Worm (Caenorhabditis elegans) whole organism, mixed stage, embryonic: Measurements from ENCODE around the gene arl-1.
A peak's percentile ranks its signal among the peaks of the same experiment; 100 is the strongest.

Experiments
- blmp-1 ChIP-seq: fragments of 150-350 bp; optimal IDR thresholded peaks from 2 replicates; lab custom pipeline; 2014; ENCODE audit warnings: missing biosample characterization, missing genetic modification characterization
- ceh-83 ChIP-seq: fragments of 200-800 bp; sonication (Bioruptor generic); optimal IDR thresholded peaks from 2 replicates; lab custom pipeline; 2018; ENCODE audit warnings: mild to moderate bottlenecking, missing genetic modification characterization, missing compliant biosample characterization
- lin-13 ChIP-seq: fragments of 150-350 bp; optimal IDR thresholded peaks from 2 replicates; lab custom pipeline; 2014; ENCODE audit warnings: missing biosample characterization, missing genetic modification characterization
- mep-1 ChIP-seq: fragments of 150-350 bp; optimal IDR thresholded peaks from 2 replicates; lab custom pipeline; 2017; ENCODE audit warnings: missing biosample characterization, missing genetic modification reagents, missing genetic modification characterization, inconsistent platforms
- nhr-237 ChIP-seq: fragments of 150-350 bp; optimal IDR thresholded peaks from 2 replicates; lab custom pipeline; 2014; ENCODE audit warnings: missing biosample characterization, missing genetic modification characterization
- nhr-28 ChIP-seq: fragments of 150-350 bp; optimal IDR thresholded peaks from 2 replicates; lab custom pipeline; 2014; ENCODE audit warnings: missing biosample characterization, missing genetic modification characterization
- nhr-76 ChIP-seq: sonication (generic microtip); optimal IDR thresholded peaks from 2 replicates; lab custom pipeline; 2017; ENCODE audit warnings: missing biosample characterization, missing genetic modification characterization
- pha-4 ChIP-seq: fragments of 150-350 bp; optimal IDR thresholded peaks from 2 replicates; lab custom pipeline; 2018; ENCODE audit warnings: missing biosample characterization, missing genetic modification reagents, missing genetic modification characterization
- sem-2 ChIP-seq: fragments of 200-800 bp; sonication (Bioruptor generic); optimal IDR thresholded peaks from 2 replicates; lab custom pipeline; 2018; ENCODE audit warnings: mild to moderate bottlenecking, missing genetic modification characterization, missing compliant biosample characterization
- snpc-4 ChIP-seq: fragments of 150-350 bp; optimal IDR thresholded peaks from 2 replicates; lab custom pipeline; 2014; ENCODE audit warnings: missing biosample characterization, missing genetic modification characterization
- sptf-1 ChIP-seq: sonication (generic microtip); optimal IDR thresholded peaks from 2 replicates; lab custom pipeline; 2017; ENCODE audit warnings: mild to moderate bottlenecking, missing genetic modification characterization, moderate library complexity, missing compliant biosample characterization
- ztf-11 ChIP-seq: fragments of 150-350 bp; optimal IDR thresholded peaks from 2 replicates; lab custom pipeline; 2014; ENCODE audit warnings: missing biosample characterization, missing genetic modification characterization

DNA sequence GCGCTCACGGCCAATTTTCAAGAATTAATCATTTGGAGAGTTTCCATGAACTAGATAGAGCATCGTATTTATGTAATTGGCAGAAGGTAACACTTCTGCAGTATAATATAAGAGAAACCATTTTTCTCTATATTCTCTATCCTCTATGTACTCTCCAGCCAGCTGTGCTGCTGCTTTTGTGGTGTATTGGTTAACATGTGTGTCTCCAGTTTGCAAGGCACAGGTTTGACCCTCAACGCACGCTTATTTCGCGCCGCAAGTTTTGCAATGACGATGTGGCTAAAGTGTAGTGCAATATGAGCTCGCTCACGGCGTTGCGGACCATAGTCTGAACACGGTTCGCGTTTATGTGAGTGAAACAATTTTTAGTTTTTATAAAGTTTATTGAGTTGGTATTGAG lies 34.8 kb upstream of the arl-1 start:
- no peak for TF ChIP-seq nhr-237
- TF ChIP-seq nhr-76 (tag; lab: Kevin White, UChicago), result no peak
- TF ChIP-seq sem-2 (GFP tag; lab: Kevin White, UChicago), result peak; percentile 81
- peak; percentile 27 for TF ChIP-seq mep-1 (tag; lab: Kevin White, UChicago)
- TF ChIP-seq blmp-1, result no peak
- TF ChIP-seq lin-13 (tag; lab: Kevin White, UChicago), result no peak
- TF ChIP-seq pha-4 (tag; lab: Kevin White, UChicago), result peak; percentile 80
- no peak for TF ChIP-seq snpc-4
- peak; percentile 29 for TF ChIP-seq ztf-11
- TF ChIP-seq sptf-1, result no peak
- peak; percentile 37 for TF ChIP-seq nhr-28
- peak; percentile 96 for TF ChIP-seq ceh-83 (GFP tag; lab: Kevin White, UChicago)
